Worm (Caenorhabditis elegans) whole organism, L2 larva: ENCODE measurements around the gene M199.136.

ENCODE experiments used
- ZK546.5 ChIP-seq: sonication (generic microtip); optimal IDR thresholded peaks from 2 replicates; lab custom pipeline; 2017; ENCODE audit warnings: missing biosample characterization, missing genetic modification characterization
- alr-1 ChIP-seq: fragments of 150-350 bp; optimal IDR thresholded peaks from 2 replicates; lab custom pipeline; 2014; ENCODE audit warnings: missing biosample characterization, missing genetic modification characterization
- ama-1 ChIP-seq: fragments of 150-350 bp; optimal IDR thresholded peaks from 2 replicates; lab custom pipeline; 2018; ENCODE audit warnings: inconsistent platforms
- ceh-82 ChIP-seq: fragments of 150-350 bp; optimal IDR thresholded peaks from 2 replicates; lab custom pipeline; 2014; ENCODE audit warnings: missing biosample characterization, missing genetic modification characterization
- elt-1 ChIP-seq: fragments of 150-350 bp; optimal IDR thresholded peaks from 2 replicates; lab custom pipeline; 2014; ENCODE audit warnings: missing biosample characterization, missing genetic modification characterization
- mab-5 ChIP-seq: fragments of 150-350 bp; optimal IDR thresholded peaks from 2 replicates; lab custom pipeline; 2014; ENCODE audit warnings: missing biosample characterization, missing genetic modification characterization
- nhr-11 ChIP-seq: fragments of 150-350 bp; optimal IDR thresholded peaks from 2 replicates; lab custom pipeline; 2014; ENCODE audit warnings: missing biosample characterization, missing genetic modification characterization
- nhr-77 ChIP-seq: fragments of 150-350 bp; optimal IDR thresholded peaks from 2 replicates; lab custom pipeline; 2014; ENCODE audit warnings: missing biosample characterization, missing genetic modification characterization

DNA sequence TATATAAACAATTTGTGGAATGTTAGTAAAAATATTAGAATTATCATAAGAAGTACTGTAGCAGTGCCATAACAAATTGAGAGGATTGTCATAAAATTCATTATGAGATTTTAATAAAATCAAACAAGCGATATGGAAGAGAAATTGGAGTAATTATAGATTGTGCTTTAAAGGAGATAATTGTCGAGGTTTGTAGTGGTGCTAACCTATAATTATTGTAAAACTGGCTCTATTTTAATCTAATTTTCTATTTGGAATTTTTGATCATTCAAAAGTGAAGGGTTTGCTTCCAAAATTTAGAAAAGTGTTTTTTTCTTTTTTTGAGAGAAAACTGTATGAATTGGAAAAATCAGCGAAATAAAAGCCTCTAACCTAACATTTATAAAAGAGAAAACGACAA, 22.3 kb downstream of the M199.136 start, which contains the start of gene srg-51:
- no peak for TF ChIP-seq nhr-77
- TF ChIP-seq alr-1 (tag; lab: Kevin White, UChicago): no peak
- no peak for TF ChIP-seq ceh-82 (tag; lab: Kevin White, UChicago)
- TF ChIP-seq mab-5 (tag; lab: Kevin White, UChicago): no peak
- TF ChIP-seq nhr-11: no peak
- TF ChIP-seq ama-1 (lab: Kevin White, UChicago): no peak
- TF ChIP-seq elt-1: no peak
- TF ChIP-seq ZK546.5: no peak
